Worm (Caenorhabditis elegans): ENCODE results near the gene glb-31.

DNA sequence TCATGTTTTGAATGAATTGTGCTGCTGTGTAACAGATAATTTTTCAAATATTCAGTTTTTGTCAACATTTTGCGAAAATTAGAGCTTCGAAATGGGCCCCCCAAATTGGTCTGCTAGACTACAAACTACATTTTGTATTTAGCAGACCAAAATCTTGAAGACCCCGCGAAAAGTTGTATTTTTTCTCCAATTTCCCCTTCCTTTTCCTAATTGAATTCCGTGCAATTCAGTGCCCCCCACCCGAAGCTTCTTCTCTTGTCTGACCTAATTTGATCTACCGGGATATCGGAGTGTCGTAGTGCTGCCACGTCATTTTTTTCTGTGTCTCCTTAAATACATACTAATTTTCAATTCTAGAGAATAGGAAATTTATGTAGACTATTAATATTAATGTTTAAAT is 22.6 kb upstream of the glb-31 start:
- TF ChIP-seq tab-1 (GFP tag; IDR thresholded peaks at IDR 0.05) (no peak), flt-1 (GFP tag; IDR thresholded peaks at IDR 0.05) (no peak), klf-2 (GFP tag; conservative IDR thresholded peaks at IDR 0.05) (no peak), ztf-23 (GFP tag; IDR thresholded peaks at IDR 0.05) (no peak), cog-1 (tag; optimal IDR thresholded peaks at IDR 0.05) (no peak), ref-1 (GFP tag; conservative IDR thresholded peaks at IDR 0.05) (no peak), ztf-29 (GFP tag; IDR thresholded peaks at IDR 0.05) (no peak), T22C8.4 (GFP tag; IDR thresholded peaks at IDR 0.05) (no peak), med-1 (GFP tag; optimal IDR thresholded peaks at IDR 0.05; ENCODE audit: insufficient read depth) (no peak)
